Worm (Caenorhabditis elegans): Measurements from ENCODE around the gene cima-1.

ce11 chrIV:7654212-7654778 lies 3.0 kb downstream of the cima-1 start, which contains the start of gene nrde-4:
- TF ChIP-seq nhr-11 (tag; optimal IDR thresholded peaks at IDR 0.05) (peak; percentile 46), ztf-11 (tag; optimal IDR thresholded peaks at IDR 0.05) (no peak), hlh-30 (tag; optimal IDR thresholded peaks at IDR 0.05; ENCODE audit: insufficient read depth) (peak; percentile 49)

Measured in whole organism, L4 larva.